Worm (Caenorhabditis elegans) whole organism, L1 larva: Measurements from ENCODE around the gene ncs-4.

Experiments
- C16A3.4 ChIP-seq: fragments of 150-350 bp; optimal IDR thresholded peaks from 2 replicates; lab custom pipeline; 2014; ENCODE audit warnings: missing biosample characterization, missing genetic modification characterization
- C34B4.2 ChIP-seq: sonication (generic microtip); optimal IDR thresholded peaks from 2 replicates; lab custom pipeline; 2017; ENCODE audit warnings: mild to moderate bottlenecking, missing genetic modification characterization, missing compliant biosample characterization
- Y116A8C.19 ChIP-seq: sonication (generic microtip); optimal IDR thresholded peaks from 2 replicates; lab custom pipeline; 2016; ENCODE audit warnings: missing compliant biosample characterization, missing genetic modification characterization, borderline replicate concordance
- aha-1 ChIP-seq: fragments of 150-350 bp; optimal IDR thresholded peaks from 2 replicates; lab custom pipeline; 2014; ENCODE audit warnings: missing biosample characterization, missing genetic modification characterization
- alr-1 ChIP-seq: fragments of 200-800 bp; sonication (Bioruptor generic); optimal IDR thresholded peaks from 2 replicates; lab custom pipeline; 2018; ENCODE audit warnings: borderline replicate concordance, mild to moderate bottlenecking, missing genetic modification characterization, missing compliant biosample characterization
- ama-1 ChIP-seq: fragments of 150-350 bp; optimal IDR thresholded peaks from 2 replicates; lab custom pipeline; 2014
- dsc-1 ChIP-seq: sonication (generic microtip); optimal IDR thresholded peaks from 2 replicates; lab custom pipeline; 2016; ENCODE audit warnings: mild to moderate bottlenecking, missing genetic modification characterization, missing compliant biosample characterization
- efl-1 ChIP-seq, 4 experiments: fragments of 150-350 bp; optimal IDR thresholded peaks in 3 of 4; peaks in 1 of 4; 1 replicate in 1 of 4; 2 replicates in 3 of 4; lab custom pipeline; 2014; ENCODE audit warnings: missing biosample characterization in 2 of 4, missing genetic modification characterization in 2 of 4, missing genetic modification reagents in 2 of 4
- egl-13 ChIP-seq: sonication (generic microtip); optimal IDR thresholded peaks from 2 replicates; lab custom pipeline; 2016; ENCODE audit warnings: missing genotype, missing genetic modification reagents, missing genetic modification characterization, missing compliant biosample characterization
- egl-27 ChIP-seq, 2 experiments: fragments of 150-350 bp in 1 of 2; sonication (generic microtip); optimal IDR thresholded peaks; 3 replicates each; lab custom pipeline; 2017 to 2018; ENCODE audit warnings: missing biosample characterization in 2 of 2, missing genetic modification characterization in 2 of 2, missing genetic modification reagents in 2 of 2
- elt-3 ChIP-seq, 6 experiments: fragments of 150-350 bp in 1 of 6; sonication (generic microtip); optimal IDR thresholded peaks; 2 replicates each; lab custom pipeline; 2017 to 2018; ENCODE audit warnings: missing biosample characterization in 6 of 6, missing genetic modification characterization in 6 of 6, inconsistent platforms in 1 of 6
- fkh-8 ChIP-seq: sonication (generic microtip); optimal IDR thresholded peaks from 2 replicates; lab custom pipeline; 2016; ENCODE audit warnings: mild to moderate bottlenecking, missing genetic modification characterization, missing compliant biosample characterization
- fos-1 ChIP-seq: fragments of 150-350 bp; optimal IDR thresholded peaks from 2 replicates; lab custom pipeline; 2014; ENCODE audit warnings: missing biosample characterization, missing genetic modification characterization
- grh-1 ChIP-seq: fragments of 200-800 bp; sonication (Bioruptor generic); IDR thresholded peaks from 2 replicates; pipeline ENCODE4 v1.3.6; 2022; ENCODE audit warnings: missing genetic modification reagents, missing genetic modification characterization, missing compliant biosample characterization
- hlh-4 ChIP-seq: sonication (generic microtip); optimal IDR thresholded peaks from 2 replicates; lab custom pipeline; 2016; ENCODE audit warnings: mild to moderate bottlenecking, missing genetic modification characterization, missing compliant biosample characterization
- isw-1 ChIP-seq: fragments of 200-800 bp; sonication (Bioruptor generic); IDR thresholded peaks from 2 replicates; pipeline ENCODE4 v1.3.6; 2022; ENCODE audit warnings: missing genetic modification characterization, missing compliant biosample characterization
- lin-13 ChIP-seq: fragments of 150-350 bp; optimal IDR thresholded peaks from 2 replicates; lab custom pipeline; 2014; ENCODE audit warnings: missing biosample characterization, missing genetic modification reagents, missing genetic modification characterization
- lin-14 ChIP-seq: fragments of 200-800 bp; sonication (Bioruptor generic); optimal IDR thresholded peaks from 2 replicates; lab custom pipeline; 2018; ENCODE audit warnings: mild to moderate bottlenecking, missing genetic modification characterization, moderate library complexity, missing compliant biosample characterization
- lin-15B ChIP-seq: fragments of 150-350 bp; sonication (generic microtip); optimal IDR thresholded peaks from 3 replicates; lab custom pipeline; 2014; ENCODE audit warnings: missing biosample characterization, missing genetic modification characterization
- lin-35 ChIP-seq, 2 experiments: fragments of 150-350 bp; optimal IDR thresholded peaks; 2 replicates each; lab custom pipeline; 2014; ENCODE audit warnings: missing biosample characterization in 2 of 2, missing genetic modification characterization in 2 of 2, missing genetic modification reagents in 2 of 2
- lir-3 ChIP-seq: sonication (generic microtip); optimal IDR thresholded peaks from 2 replicates; lab custom pipeline; 2016; ENCODE audit warnings: mild to moderate bottlenecking, missing genetic modification characterization, moderate library complexity, missing compliant biosample characterization; ENCODE audit not compliant: poor library complexity
- lsy-2 ChIP-seq, 2 experiments: fragments of 150-350 bp; optimal IDR thresholded peaks; 2 replicates each; lab custom pipeline; 2014; ENCODE audit warnings: missing biosample characterization in 2 of 2, missing genetic modification characterization in 2 of 2
- mep-1 ChIP-seq: fragments of 150-350 bp; optimal IDR thresholded peaks from 2 replicates; lab custom pipeline; 2014; ENCODE audit warnings: missing biosample characterization, missing genetic modification characterization
- nhr-19 ChIP-seq: fragments of 200-800 bp; sonication (Bioruptor generic); conservative IDR thresholded peaks from 2 replicates; pipeline ENCODE4 v1.3.6; 2022; ENCODE audit warnings: missing genetic modification characterization, missing compliant biosample characterization
- nhr-237 ChIP-seq: fragments of 150-350 bp; optimal IDR thresholded peaks from 2 replicates; lab custom pipeline; 2014; ENCODE audit warnings: missing biosample characterization, missing genetic modification characterization
- nhr-47 ChIP-seq: sonication (generic microtip); optimal IDR thresholded peaks from 2 replicates; lab custom pipeline; 2016; ENCODE audit warnings: mild to moderate bottlenecking, missing genetic modification characterization, moderate library complexity, missing compliant biosample characterization
- nhr-76 ChIP-seq: sonication (generic microtip); optimal IDR thresholded peaks from 2 replicates; lab custom pipeline; 2017; ENCODE audit warnings: missing biosample characterization, missing genetic modification characterization
- nhr-77 ChIP-seq: fragments of 150-350 bp; optimal IDR thresholded peaks from 2 replicates; lab custom pipeline; 2014; ENCODE audit warnings: missing biosample characterization, missing genetic modification characterization
- nhr-84 ChIP-seq: sonication (generic microtip); optimal IDR thresholded peaks from 2 replicates; lab custom pipeline; 2017; ENCODE audit warnings: missing biosample characterization, missing genetic modification characterization
- nhr-85 ChIP-seq: sonication (generic microtip); peaks from one replicate; lab custom pipeline; 2016; ENCODE audit warnings: missing genetic modification characterization, inconsistent platforms, missing compliant biosample characterization
- pag-3 ChIP-seq: sonication (generic microtip); optimal IDR thresholded peaks from 2 replicates; lab custom pipeline; 2017; ENCODE audit warnings: missing genetic modification characterization, mild to moderate bottlenecking, missing compliant biosample characterization, antibody characterized with exemption, borderline replicate concordance; ENCODE audit not compliant: insufficient read depth
- pqm-1 ChIP-seq: sonication (generic microtip); optimal IDR thresholded peaks from 3 replicates; lab custom pipeline; 2017; ENCODE audit warnings: missing biosample characterization, missing genetic modification characterization
- snpc-4 ChIP-seq: fragments of 150-350 bp; optimal IDR thresholded peaks from 2 replicates; lab custom pipeline; 2014; ENCODE audit warnings: missing biosample characterization, missing genetic modification characterization
- snu-23 ChIP-seq: sonication (generic microtip); optimal IDR thresholded peaks from 2 replicates; lab custom pipeline; 2016; ENCODE audit warnings: missing genetic modification characterization, missing compliant biosample characterization
- sox-4 ChIP-seq: sonication (generic microtip); optimal IDR thresholded peaks from 2 replicates; lab custom pipeline; 2016; ENCODE audit warnings: missing genetic modification characterization, missing compliant biosample characterization
- sup-37 ChIP-seq: fragments of 200-800 bp; sonication (Bioruptor generic); optimal IDR thresholded peaks from 2 replicates; lab custom pipeline; 2018; ENCODE audit warnings: mild to moderate bottlenecking, missing genetic modification characterization, missing compliant biosample characterization
- swsn-7 ChIP-seq: sonication (generic microtip); optimal IDR thresholded peaks from 2 replicates; lab custom pipeline; 2016; ENCODE audit warnings: missing genetic modification characterization, missing compliant biosample characterization
- tbx-2 ChIP-seq: sonication (generic microtip); optimal IDR thresholded peaks from 2 replicates; lab custom pipeline; 2016; ENCODE audit warnings: missing genetic modification characterization, missing compliant biosample characterization
- unc-130 ChIP-seq: fragments of 150-350 bp; optimal IDR thresholded peaks from 2 replicates; lab custom pipeline; 2017; ENCODE audit warnings: missing biosample characterization, missing genetic modification characterization, inconsistent platforms
- unc-86 ChIP-seq: sonication (generic microtip); optimal IDR thresholded peaks from 2 replicates; lab custom pipeline; 2016; ENCODE audit warnings: missing genetic modification characterization, missing compliant biosample characterization
- zag-1 ChIP-seq: fragments of 150-350 bp; optimal IDR thresholded peaks from 2 replicates; lab custom pipeline; 2014; ENCODE audit warnings: missing biosample characterization, missing genetic modification characterization
- zip-4 ChIP-seq: fragments of 200-800 bp; sonication (Bioruptor generic); optimal IDR thresholded peaks from 2 replicates; lab custom pipeline; 2018; ENCODE audit warnings: mild to moderate bottlenecking, missing genetic modification characterization, moderate library complexity, missing compliant biosample characterization
- ztf-11 ChIP-seq, 2 experiments: sonication (generic microtip); optimal IDR thresholded peaks; 2 replicates each; lab custom pipeline; 2016 to 2017; ENCODE audit warnings: missing genetic modification characterization in 2 of 2, missing biosample characterization in 1 of 2, missing compliant biosample characterization in 1 of 2

Gene ncs-4

DNA sequence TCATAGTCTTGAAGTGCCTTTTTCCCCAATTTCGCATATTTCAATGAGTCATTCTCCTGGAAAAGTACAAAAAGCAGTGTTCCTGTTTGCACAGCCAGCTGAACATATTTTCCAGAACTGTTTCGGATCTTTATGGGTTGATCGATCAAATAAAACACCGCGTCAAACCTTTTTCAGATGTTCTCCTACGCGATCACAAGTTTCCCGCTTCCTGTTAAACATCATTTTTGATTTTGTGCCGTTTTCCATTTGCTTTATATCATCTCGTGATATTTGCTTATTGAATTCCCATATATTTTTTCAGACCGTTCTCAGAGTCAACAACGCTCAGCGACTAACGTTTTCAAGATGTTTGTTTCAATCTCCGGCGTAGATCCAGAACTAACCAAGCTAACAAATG, 1.6 kb upstream of the ncs-4 start, which contains the start of gene C07A4.3:
Gene C07A4.3 (plus strand): TSS at position 301 of the 400 bp plus-strand sequence.
- TF ChIP-seq lin-13 (GFP tag; lab: Kevin White, UChicago), result no peak
- TF ChIP-seq nhr-237 (tag; lab: Kevin White, UChicago), result no peak
- no peak for TF ChIP-seq Y116A8C.19 (tag; lab: Kevin White, UChicago)
- TF ChIP-seq sox-4 (tag; lab: Kevin White, UChicago), result no peak
- no peak for TF ChIP-seq unc-130 (tag; lab: Kevin White, UChicago)
- no peak for TF ChIP-seq lsy-2 (tag; optimal IDR thresholded peaks at IDR 0.05; lab: Kevin White, UChicago)
- no peak for TF ChIP-seq zag-1 (tag; lab: Kevin White, UChicago)
- TF ChIP-seq isw-1 (GFP tag; lab: Robert Waterston, UW), result no peak
- no peak for TF ChIP-seq C34B4.2 (tag; lab: Kevin White, UChicago)
- TF ChIP-seq alr-1 (tag; lab: Kevin White, UChicago), result no peak
- no peak for TF ChIP-seq elt-3 (tag; optimal IDR thresholded peaks at IDR 0.05; lab: Kevin White, UChicago)
- TF ChIP-seq lin-35 (GFP tag; optimal IDR thresholded peaks at IDR 0.05; lab: Kevin White, UChicago), result no peak
- no peak for TF ChIP-seq lin-15B (tag; lab: Kevin White, UChicago)
- TF ChIP-seq nhr-77 (tag; lab: Kevin White, UChicago), result no peak
- no peak for TF ChIP-seq efl-1 (optimal IDR thresholded peaks at IDR 0.05; lab: Kevin White, UChicago)
- no peak for TF ChIP-seq efl-1 (GFP tag; optimal IDR thresholded peaks at IDR 0.05 in 1 of 2; lab: Kevin White, UChicago)

DNA sequence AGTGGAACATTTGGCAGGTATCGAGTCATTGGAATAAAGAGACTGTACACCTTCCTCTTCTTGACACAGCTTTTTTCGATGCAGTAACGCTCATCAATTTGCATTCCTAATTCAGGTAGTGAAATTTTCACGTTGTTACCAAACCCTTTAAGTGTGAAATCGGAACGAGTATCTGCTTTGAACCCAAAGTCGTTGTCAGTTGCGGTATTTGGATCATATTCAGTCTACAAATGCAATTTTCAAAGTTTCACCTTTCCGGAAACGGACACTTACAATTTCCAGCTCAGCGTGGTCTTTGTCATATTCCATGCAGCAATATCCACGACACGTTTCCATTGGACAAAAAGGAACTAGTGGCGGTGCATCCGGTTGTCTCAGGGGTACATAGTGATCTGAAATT, 6.3 kb downstream of the ncs-4 start:
- no peak for TF ChIP-seq nhr-76 (tag; lab: Kevin White, UChicago)
- no peak for TF ChIP-seq efl-1 (optimal IDR thresholded peaks at IDR 0.05; lab: Kevin White, UChicago)
- TF ChIP-seq efl-1 (GFP tag; optimal IDR thresholded peaks at IDR 0.05 in 1 of 2; lab: Kevin White, UChicago), result peak in 1 of 2 experiments; percentile 55
- no peak for TF ChIP-seq fos-1 (tag; lab: Kevin White, UChicago)

DNA sequence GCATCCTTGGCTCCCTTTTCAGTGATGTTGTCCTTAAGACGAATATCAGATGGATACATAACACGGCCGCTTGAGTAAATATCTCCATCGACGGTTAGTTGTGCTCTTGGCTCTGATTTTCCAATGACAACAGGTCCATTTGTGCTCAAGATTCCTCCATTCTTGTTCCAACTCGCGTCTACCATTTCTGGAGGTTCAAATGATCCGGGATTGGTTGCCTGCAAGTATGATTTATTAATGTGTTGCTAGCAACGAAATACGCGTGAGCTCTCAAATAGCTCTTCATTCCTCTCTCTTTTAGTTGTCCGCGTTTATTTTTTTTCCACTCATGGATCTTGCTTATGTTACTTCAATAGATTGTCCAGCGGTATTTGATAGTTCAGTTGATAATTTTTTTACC, 7.4 kb downstream of the ncs-4 start, which contains the start of gene arrd-28:
Gene arrd-28 (plus strand): TSS at position 301 of the 400 bp plus-strand sequence.
- no peak for TF ChIP-seq snu-23 (GFP tag; lab: Kevin White, UChicago)
- no peak for TF ChIP-seq ama-1 (lab: Kevin White, UChicago)
- no peak for TF ChIP-seq efl-1 (optimal IDR thresholded peaks at IDR 0.05; lab: Kevin White, UChicago)
- peak in 1 of 2 experiments; percentile 27 for TF ChIP-seq efl-1 (GFP tag; optimal IDR thresholded peaks at IDR 0.05 in 1 of 2; lab: Kevin White, UChicago)
- no peak for TF ChIP-seq lin-15B (tag; lab: Kevin White, UChicago)
- TF ChIP-seq, all 84 proteins: peak for 1

DNA sequence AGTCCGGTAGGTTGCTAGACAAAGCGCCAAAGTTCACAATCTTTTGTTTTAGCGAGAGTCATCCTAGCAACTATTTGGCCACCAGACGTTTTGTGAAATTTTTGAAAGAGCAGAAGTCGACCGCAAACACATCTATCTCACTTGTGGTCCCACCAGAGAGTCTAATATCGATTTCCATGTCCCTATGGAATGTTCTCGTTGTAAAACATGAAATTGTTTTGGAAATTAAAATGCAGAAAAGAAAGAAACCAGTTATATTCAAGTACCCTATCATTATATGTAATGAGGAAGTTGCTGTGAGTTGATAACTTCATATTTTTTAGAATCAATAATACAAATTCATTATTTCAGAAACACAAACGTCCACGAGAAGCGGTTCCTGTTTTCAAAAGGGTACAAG, 8.4 kb downstream of the ncs-4 start:
- TF ChIP-seq nhr-47, result no peak
- TF ChIP-seq C16A3.4, result no peak
- TF ChIP-seq zip-4 (GFP tag; lab: Kevin White, UChicago), result no peak
- no peak for TF ChIP-seq ama-1 (lab: Kevin White, UChicago)
- TF ChIP-seq lin-35 (GFP tag; optimal IDR thresholded peaks at IDR 0.05; lab: Kevin White, UChicago), result no peak
- no peak for TF ChIP-seq mep-1 (tag; lab: Kevin White, UChicago)
- no peak for TF ChIP-seq egl-27 (tag; optimal IDR thresholded peaks at IDR 0.05; lab: Kevin White, UChicago)
- TF ChIP-seq tbx-2 (tag; lab: Kevin White, UChicago), result no peak
- TF ChIP-seq zag-1 (tag; lab: Kevin White, UChicago), result no peak
- no peak for TF ChIP-seq aha-1 (tag; lab: Kevin White, UChicago)
- TF ChIP-seq unc-86 (tag; lab: Kevin White, UChicago), result no peak
- no peak for TF ChIP-seq nhr-19 (GFP tag; lab: Robert Waterston, UW)
- no peak for TF ChIP-seq fkh-8 (tag; lab: Kevin White, UChicago)
- TF ChIP-seq C34B4.2 (tag; lab: Kevin White, UChicago), result no peak

DNA sequence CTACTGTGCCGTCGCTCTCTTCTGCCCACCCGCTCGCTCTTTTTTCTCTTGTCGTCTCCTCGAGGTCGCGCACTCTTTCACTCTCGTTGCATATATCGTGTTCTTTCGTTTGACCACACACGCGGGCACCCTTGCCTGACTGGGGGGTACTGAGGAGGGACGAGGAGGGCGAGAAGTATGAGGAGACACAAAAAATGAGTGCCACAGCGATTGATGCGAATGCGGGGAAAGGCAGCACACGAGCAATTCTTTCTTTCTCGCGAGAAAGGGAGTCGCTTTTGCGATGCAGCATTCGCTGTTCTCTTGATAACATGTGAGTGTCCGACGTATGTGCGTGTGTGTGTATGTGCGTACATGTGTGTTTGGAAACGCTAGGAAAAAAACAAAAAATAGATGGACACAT, 12.2 kb downstream of the ncs-4 start:
- TF ChIP-seq sup-37 (GFP tag; lab: Kevin White, UChicago) (peak; percentile 53), hlh-4 (tag; lab: Kevin White, UChicago) (no peak), tbx-2 (tag; lab: Kevin White, UChicago) (peak; percentile 69), pag-3 (tag; lab: Kevin White, UChicago) (peak; percentile 71), grh-1 (GFP tag; lab: Robert Waterston, UW) (no peak), lin-14 (peak; percentile 99), snpc-4 (peak; percentile 28), egl-13 (tag; lab: Kevin White, UChicago) (peak; percentile 77), nhr-85 (tag; lab: Kevin White, UChicago) (no peak), nhr-47 (peak; percentile 78), nhr-84 (no peak), lir-3 (tag; lab: Kevin White, UChicago) (peak; percentile 5), pqm-1 (tag; lab: Kevin White, UChicago) (no peak), swsn-7 (peak; percentile 78), ztf-11 (tag; optimal IDR thresholded peaks at IDR 0.05; lab: Kevin White, UChicago) (peak in 1 of 2 experiments; percentile 66), dsc-1 (tag; lab: Kevin White, UChicago) (peak; percentile 75), lsy-2 (tag; optimal IDR thresholded peaks at IDR 0.05; lab: Kevin White, UChicago) (peak; percentile 44 to 81), nhr-77 (tag; lab: Kevin White, UChicago) (peak; percentile 54)
